Fruit fly (Drosophila melanogaster) whole organism, embryonic: ENCODE data around the gene Drsl5.

ENCODE experiments used
- Atf6 ChIP-seq: fragments of 200-800 bp; sonication (Bioruptor generic); IDR thresholded peaks from 2 replicates; pipeline ENCODE4 v1.3.6; 2022; ENCODE audit warnings: missing biosample characterization, missing genetic modification characterization
- B-H2 ChIP-seq: fragments of 200-800 bp; sonication (Bioruptor generic); optimal IDR thresholded peaks from 2 replicates; lab custom pipeline; 2018; ENCODE audit warnings: missing biosample characterization, mild to moderate bottlenecking, missing genetic modification characterization
- BEAF-32 ChIP-seq: fragments of 200-800 bp; sonication (Bioruptor generic); optimal IDR thresholded peaks from 3 replicates; lab custom pipeline; 2017; ENCODE audit warnings: missing biosample characterization, missing genetic modification characterization, mild to moderate bottlenecking, moderate library complexity, missing genetic modification reagents
- CG10321 ChIP-seq: fragments of 200-800 bp; sonication (Bioruptor generic); IDR thresholded peaks from 2 replicates; pipeline ENCODE4 v1.3.6; 2022; ENCODE audit warnings: missing biosample characterization, missing genetic modification characterization
- CG10543 ChIP-seq: fragments of 200-800 bp; sonication (Bioruptor generic); optimal IDR thresholded peaks from 3 replicates; lab custom pipeline; 2017; ENCODE audit warnings: missing biosample characterization, mild to moderate bottlenecking, missing genetic modification characterization, moderate library complexity
- CG11247 ChIP-seq: fragments of 200-800 bp; sonication (Bioruptor generic); IDR thresholded peaks from 2 replicates; pipeline ENCODE4 v1.3.6; 2022; ENCODE audit warnings: missing biosample characterization, missing genetic modification characterization
- CG12071 ChIP-seq: fragments of 200-800 bp; sonication (Bioruptor generic); optimal IDR thresholded peaks from 3 replicates; lab custom pipeline; 2018; ENCODE audit warnings: missing biosample characterization, mild to moderate bottlenecking, missing genetic modification characterization
- CG12299 ChIP-seq: fragments of 200-800 bp; sonication (Bioruptor generic); optimal IDR thresholded peaks from 2 replicates; lab custom pipeline; 2018; ENCODE audit warnings: missing biosample characterization, mild to moderate bottlenecking, missing genetic modification characterization
- CG13296 ChIP-seq: fragments of 200-800 bp; sonication (Bioruptor generic); optimal IDR thresholded peaks from 3 replicates; lab custom pipeline; 2018; ENCODE audit warnings: missing biosample characterization, mild to moderate bottlenecking, missing genetic modification characterization
- CG14014 ChIP-seq: fragments of 200-800 bp; sonication (Bioruptor generic); IDR thresholded peaks from 2 replicates; pipeline ENCODE4 v1.3.6; 2022; ENCODE audit warnings: missing biosample characterization, missing genetic modification characterization
- CG1603 ChIP-seq: fragments of 200-800 bp; sonication (Bioruptor generic); optimal IDR thresholded peaks from 2 replicates; lab custom pipeline; 2019; ENCODE audit warnings: missing biosample characterization, mild to moderate bottlenecking, missing genetic modification characterization, moderate library complexity
- CG16863 ChIP-seq: fragments of 200-800 bp; sonication (Bioruptor generic); optimal IDR thresholded peaks from 3 replicates; lab custom pipeline; 2016; ENCODE audit warnings: missing biosample characterization, missing genetic modification characterization
- CG17359 ChIP-seq: fragments of 200-800 bp; sonication (Bioruptor generic); optimal IDR thresholded peaks from 3 replicates; lab custom pipeline; 2018; ENCODE audit warnings: missing biosample characterization, mild to moderate bottlenecking, missing genetic modification characterization, moderate library complexity
- CG17612 ChIP-seq: fragments of 200-800 bp; sonication (Bioruptor generic); IDR thresholded peaks from 2 replicates; pipeline ENCODE4 v1.3.6; 2022; ENCODE audit warnings: missing biosample characterization, missing genetic modification characterization
- CG1792 ChIP-seq: fragments of 200-800 bp; sonication (Bioruptor generic); optimal IDR thresholded peaks from 2 replicates; lab custom pipeline; 2016; ENCODE audit warnings: missing biosample characterization, missing genetic modification characterization
- CG2116 ChIP-seq: fragments of 200-800 bp; sonication (Bioruptor generic); optimal IDR thresholded peaks from 3 replicates; lab custom pipeline; 2018; ENCODE audit warnings: missing biosample characterization, mild to moderate bottlenecking, missing genetic modification characterization
- CG3281 ChIP-seq: fragments of 200-800 bp; sonication (Bioruptor generic); optimal IDR thresholded peaks from 3 replicates; lab custom pipeline; 2017; ENCODE audit warnings: missing biosample characterization, mild to moderate bottlenecking, missing genetic modification characterization
- CG33213 ChIP-seq: fragments of 200-800 bp; sonication (Bioruptor generic); optimal IDR thresholded peaks from 3 replicates; lab custom pipeline; 2016; ENCODE audit warnings: missing biosample characterization, missing genetic modification characterization
- CG33557 ChIP-seq: fragments of 200-800 bp; sonication (Bioruptor generic); optimal IDR thresholded peaks from 2 replicates; lab custom pipeline; 2019; ENCODE audit warnings: missing biosample characterization, mild to moderate bottlenecking, missing genetic modification characterization, moderate library complexity
- CG6791 ChIP-seq: fragments of 200-800 bp; sonication (Bioruptor generic); IDR thresholded peaks from 3 replicates; pipeline ENCODE4 v1.3.6; 2022; ENCODE audit warnings: missing biosample characterization, missing genetic modification characterization; ENCODE audit not compliant: partially characterized antibody
- CG6813 ChIP-seq: fragments of 200-800 bp; sonication (Bioruptor generic); optimal IDR thresholded peaks from 2 replicates; lab custom pipeline; 2017; ENCODE audit warnings: missing biosample characterization, missing genetic modification characterization, mild to moderate bottlenecking, moderate library complexity, missing genetic modification reagents
- CG8924 ChIP-seq: fragments of 200-800 bp; optimal IDR thresholded peaks from 3 replicates; lab custom pipeline; 2019; ENCODE audit warnings: missing biosample characterization, mild to moderate bottlenecking, missing genetic modification characterization, moderate library complexity
- CG9727 ChIP-seq: fragments of 200-800 bp; sonication (Bioruptor generic); optimal IDR thresholded peaks from 3 replicates; lab custom pipeline; 2017; ENCODE audit warnings: missing biosample characterization, mild to moderate bottlenecking, missing genetic modification characterization
- Dll ChIP-seq: fragments of 200-800 bp; sonication (Bioruptor generic); IDR thresholded peaks from 4 replicates; pipeline ENCODE4 v1.3.6; 2022; ENCODE audit warnings: missing biosample characterization, missing genetic modification characterization; ENCODE audit not compliant: partially characterized antibody
- Dref ChIP-seq: fragments of 200-800 bp; sonication (Bioruptor generic); IDR thresholded peaks from 2 replicates; pipeline ENCODE4 v1.3.6; 2022; ENCODE audit warnings: missing biosample characterization, missing genetic modification characterization
- E2f2 ChIP-seq: fragments of 200-800 bp; sonication (Bioruptor generic); IDR thresholded peaks from 2 replicates; pipeline ENCODE4 v1.3.6; 2022; ENCODE audit warnings: missing biosample characterization, missing genetic modification characterization
- Eip74EF ChIP-seq, 2 experiments: fragments of 200-800 bp in 1 of 2; fragments of >200 bp in 1 of 2; sonication (Bioruptor generic) in 1 of 2; optimal IDR thresholded peaks; 2 replicates each; lab custom pipeline; 2017 to 2019; ENCODE audit warnings: missing biosample characterization in 2 of 2, missing genetic modification characterization in 2 of 2, mild to moderate bottlenecking in 1 of 2, moderate library complexity in 1 of 2
- Elba2 ChIP-seq: fragments of 200-800 bp; sonication (Bioruptor generic); optimal IDR thresholded peaks from 3 replicates; lab custom pipeline; 2016; ENCODE audit warnings: missing biosample characterization, missing genetic modification characterization
- HLH3B ChIP-seq: fragments of 200-800 bp; sonication (Bioruptor generic); IDR thresholded peaks from 2 replicates; pipeline ENCODE4 v1.3.6; 2022; ENCODE audit warnings: missing biosample characterization, missing genetic modification characterization
- HmgD ChIP-seq: fragments of 200-800 bp; sonication (Bioruptor generic); optimal IDR thresholded peaks from 3 replicates; lab custom pipeline; 2016; ENCODE audit warnings: missing biosample characterization, missing genetic modification characterization
- MESR4 ChIP-seq: fragments of 200-800 bp; sonication (Bioruptor generic); optimal IDR thresholded peaks from 2 replicates; lab custom pipeline; 2018; ENCODE audit warnings: missing biosample characterization, mild to moderate bottlenecking, missing genetic modification characterization, moderate library complexity
- Myb ChIP-seq: fragments of 200-800 bp; sonication (Bioruptor generic); optimal IDR thresholded peaks from 2 replicates; lab custom pipeline; 2016; ENCODE audit warnings: missing biosample characterization, missing genetic modification characterization
- NC2β ChIP-seq: fragments of 200-800 bp; sonication (Bioruptor generic); optimal IDR thresholded peaks from 2 replicates; lab custom pipeline; 2016; ENCODE audit warnings: missing biosample characterization, missing genetic modification characterization
- Rfx ChIP-seq: fragments of 200-800 bp; sonication (Bioruptor generic); IDR thresholded peaks from 2 replicates; pipeline ENCODE4 v1.3.6; 2022; ENCODE audit warnings: missing biosample characterization, missing genetic modification characterization
- ci ChIP-seq: fragments of 200-800 bp; sonication (Bioruptor generic); IDR thresholded peaks from 3 replicates; pipeline ENCODE4 v1.3.6; 2022; ENCODE audit warnings: missing biosample characterization, missing genetic modification characterization
- dmrt11E ChIP-seq: fragments of 200-800 bp; sonication (Bioruptor generic); optimal IDR thresholded peaks from 3 replicates; lab custom pipeline; 2018; ENCODE audit warnings: missing biosample characterization, mild to moderate bottlenecking, missing genetic modification characterization, moderate library complexity
- gce ChIP-seq: fragments of 200-800 bp; sonication (Bioruptor generic); IDR thresholded peaks from 3 replicates; pipeline ENCODE4 v1.3.6; 2022; ENCODE audit warnings: missing biosample characterization, missing genetic modification characterization
- gfzf ChIP-seq: fragments of 200-800 bp; sonication (Bioruptor generic); optimal IDR thresholded peaks from 2 replicates; lab custom pipeline; 2016; ENCODE audit warnings: missing biosample characterization, mild to moderate bottlenecking, missing genetic modification characterization, moderate library complexity
- her ChIP-seq: fragments of 200-800 bp; sonication (Bioruptor generic); optimal IDR thresholded peaks from 2 replicates; lab custom pipeline; 2016; ENCODE audit warnings: missing biosample characterization, missing genetic modification characterization
- hkb ChIP-seq, 2 experiments: fragments of 200-800 bp in 1 of 2; fragments of >200 bp in 1 of 2; sonication (Bioruptor generic) in 1 of 2; IDR thresholded peaks in 1 of 2; optimal IDR thresholded peaks in 1 of 2; 2 replicates each; pipeline versions ENCODE4 v1.3.6 to Lab custom; 2017 to 2022; ENCODE audit warnings: missing biosample characterization in 1 of 2, missing genetic modification characterization in 1 of 2
- jing ChIP-seq: fragments of 200-800 bp; sonication (Bioruptor generic); optimal IDR thresholded peaks from 2 replicates; lab custom pipeline; 2018; ENCODE audit warnings: missing biosample characterization, mild to moderate bottlenecking, missing genetic modification characterization
- kni ChIP-seq: fragments of 200-800 bp; sonication (Bioruptor generic); optimal IDR thresholded peaks from 3 replicates; lab custom pipeline; 2017; ENCODE audit warnings: mild to moderate bottlenecking, missing biosample characterization, missing genetic modification reagents, missing genetic modification characterization
- mirr ChIP-seq: fragments of 200-800 bp; sonication (Bioruptor generic); optimal IDR thresholded peaks from 3 replicates; lab custom pipeline; 2018; ENCODE audit warnings: missing biosample characterization, mild to moderate bottlenecking, missing genetic modification characterization
- oc ChIP-seq: fragments of 200-800 bp; sonication (Bioruptor generic); optimal IDR thresholded peaks from 2 replicates; lab custom pipeline; 2018; ENCODE audit warnings: missing biosample characterization, mild to moderate bottlenecking, missing genetic modification characterization, moderate library complexity
- row ChIP-seq: fragments of 200-800 bp; sonication (Bioruptor generic); IDR thresholded peaks from 3 replicates; pipeline ENCODE4 v1.3.6; 2022; ENCODE audit warnings: missing biosample characterization, missing genetic modification characterization
- unc-4 ChIP-seq: fragments of 200-800 bp; sonication (Bioruptor generic); IDR thresholded peaks from 2 replicates; pipeline ENCODE4 v1.3.6; 2022; ENCODE audit warnings: missing biosample characterization, missing genetic modification characterization; ENCODE audit not compliant: partially characterized antibody
- wek ChIP-seq: fragments of 200-800 bp; sonication (Bioruptor generic); optimal IDR thresholded peaks from 3 replicates; lab custom pipeline; 2018; ENCODE audit warnings: missing biosample characterization, mild to moderate bottlenecking, missing genetic modification characterization, moderate library complexity

The Drsl5 gene

dm6 chr3L:3336368-3337164 is 20.0 kb downstream of the Drsl5 start, which contains the start of the genes Drsl6 and kst (continued):
- TF ChIP-seq hkb (optimal IDR thresholded peaks at IDR 0.05; lab: Kevin White, UChicago) (no peak), hkb (GFP tag; IDR thresholded peaks at IDR 0.05; lab: Robert Waterston, UW) (0 out of 2 replicates have a peak, but pooled peaks have one; percentile 29), NC2β (GFP tag; lab: Kevin White, UChicago) (no peak), CG10321 (GFP tag; lab: Robert Waterston, UW) (0 out of 2 replicates have a peak, but pooled peaks have one; percentile 20), CG11247 (GFP tag; lab: Robert Waterston, UW) (no peak), unc-4 (peak; percentile 50), mirr (GFP tag; lab: Kevin White, UChicago) (peak; percentile 12), kni (GFP tag; lab: Kevin White, UChicago) (peak; percentile 78), CG13296 (peak; percentile 38), Atf6 (GFP tag; lab: Robert Waterston, UW) (peak; percentile 37; the same call in 1 of the 2 replicates), CG1603 (tag; lab: Kevin White, UChicago) (peak; percentile 63), CG10543 (GFP tag; lab: Kevin White, UChicago) (peak; percentile 55), gfzf (GFP tag; lab: Kevin White, UChicago) (peak; percentile 88), dmrt11E (tag; lab: Kevin White, UChicago) (no peak), oc (tag; lab: Kevin White, UChicago) (peak; percentile 73), CG14014 (GFP tag; lab: Robert Waterston, UW) (peak; percentile 12; the same call in 1 of the 2 replicates), wek (GFP tag; lab: Kevin White, UChicago) (peak; percentile 30), E2f2 (GFP tag; lab: Robert Waterston, UW) (peak; percentile 91), CG12071 (GFP tag; lab: Kevin White, UChicago) (peak; percentile 1), HmgD (GFP tag; lab: Kevin White, UChicago) (peak; percentile 60), CG3281 (GFP tag; lab: Kevin White, UChicago) (peak; percentile 14), B-H2 (GFP tag; lab: Kevin White, UChicago) (peak; percentile 46), Myb (peak; percentile 96), CG17612 (no peak), Rfx (GFP tag; lab: Robert Waterston, UW) (peak; percentile 49; the same call in 1 of the 2 replicates), ci (GFP tag; lab: Robert Waterston, UW) (peak; percentile 53; the same call in 2 of the 3 replicates), CG9727 (peak; percentile 21), CG33213 (GFP tag; lab: Kevin White, UChicago) (peak; percentile 26), CG8924 (tag; lab: Kevin White, UChicago) (peak; percentile 39), Elba2 (GFP tag; lab: Kevin White, UChicago) (peak; percentile 94), CG12299 (tag; lab: Kevin White, UChicago) (no peak), Dll (peak; percentile 30; the same call in 1 of the 4 replicates), Dref (GFP tag; lab: Robert Waterston, UW) (peak; percentile 75), MESR4 (peak; percentile 7), CG1792 (GFP tag; lab: Kevin White, UChicago) (no peak), her (GFP tag; lab: Kevin White, UChicago) (peak; percentile 9), CG2116 (GFP tag; lab: Kevin White, UChicago) (peak; percentile 65), CG17359 (tag; lab: Kevin White, UChicago) (peak; percentile 34), jing (GFP tag; lab: Kevin White, UChicago) (peak; percentile 0), CG6791 (peak; percentile 62), BEAF-32 (GFP tag; lab: Kevin White, UChicago) (peak; percentile 64), HLH3B (GFP tag; lab: Robert Waterston, UW) (peak; percentile 14; the same call in 1 of the 2 replicates), CG16863 (GFP tag; lab: Kevin White, UChicago) (peak; percentile 17), gce (GFP tag; lab: Robert Waterston, UW) (peak; percentile 37; the same call in 1 of the 3 replicates), CG6813 (GFP tag; lab: Kevin White, UChicago) (peak; percentile 9), row (GFP tag; lab: Robert Waterston, UW) (peak; percentile 24; the same call in 1 of the 3 replicates), CG33557 (peak; percentile 19), Eip74EF (GFP tag; optimal IDR thresholded peaks at IDR 0.05; lab: Kevin White, UChicago) (peak in 1 of 2 experiments; percentile 36)
